Fruit fly (Drosophila melanogaster) Kc167 (cell line): ENCODE results near the gene Cmpk.

Experiments used
- Sin3A ChIP-seq: fragments of >200 bp; optimal IDR thresholded peaks from 2 replicates; lab custom pipeline; 2018; ENCODE audit warnings: missing external identifiers
- insv ChIP-seq: fragments of >200 bp; optimal IDR thresholded peaks from 3 replicates; lab custom pipeline; 2018; ENCODE audit warnings: missing external identifiers

DNA sequence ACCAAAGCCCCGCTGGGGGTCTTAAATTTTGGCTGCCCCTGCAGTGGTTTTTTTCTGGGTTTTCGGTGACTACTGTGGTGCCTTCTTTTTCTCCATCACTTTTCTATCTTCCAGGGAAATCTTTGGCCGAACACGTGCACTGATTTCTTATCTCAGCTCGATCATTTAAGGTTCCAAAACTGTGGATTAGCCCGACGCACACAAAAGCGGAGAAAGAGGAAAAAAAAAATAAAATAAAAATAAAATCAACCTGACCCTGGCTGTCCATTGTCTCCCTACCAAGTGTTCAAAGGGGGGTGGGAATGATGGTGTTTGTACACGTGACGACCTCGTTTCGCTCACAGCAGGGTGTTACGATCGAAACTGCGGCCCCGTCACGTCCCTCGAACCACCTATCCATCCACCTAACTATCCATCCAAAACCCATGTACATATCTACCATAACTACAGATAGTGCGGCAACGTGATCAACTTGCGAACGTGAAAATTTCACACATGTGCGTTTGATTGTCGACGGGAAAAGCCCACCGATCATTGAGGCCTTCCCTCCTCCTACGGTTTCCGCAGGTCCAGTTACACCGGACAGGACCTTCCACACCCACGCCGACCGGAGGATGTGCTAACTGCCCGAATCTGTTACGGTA is 28.5 kb downstream of the Cmpk start:
- no peak for TF ChIP-seq insv
- TF ChIP-seq Sin3A (lab: Kevin White, UChicago): no peak
